Worm (Caenorhabditis elegans) whole organism, L4 larva: ENCODE measurements around the gene F56C9.6.

Experiments
- ZK337.2 ChIP-seq: fragments of 200-800 bp; sonication (Bioruptor generic); IDR thresholded peaks from 2 replicates; pipeline ENCODE4 v1.3.6; 2022; ENCODE audit warnings: missing genetic modification reagents, missing genetic modification characterization, missing compliant biosample characterization
- aha-1 ChIP-seq: fragments of 150-350 bp; peaks from one replicate; lab custom pipeline; 2014; ENCODE audit warnings: missing biosample characterization, missing genetic modification characterization
- ama-1 ChIP-seq: fragments of 150-350 bp; optimal IDR thresholded peaks from 2 replicates; lab custom pipeline; 2014; ENCODE audit warnings: inconsistent platforms, mixed read lengths
- arid-1 ChIP-seq: fragments of 200-800 bp; sonication (Bioruptor generic); conservative IDR thresholded peaks from 2 replicates; pipeline ENCODE4 v1.3.6; 2022; ENCODE audit warnings: missing genetic modification reagents, missing genetic modification characterization, missing compliant biosample characterization
- ceh-20 ChIP-seq: fragments of 200-800 bp; sonication (Bioruptor generic); IDR thresholded peaks from 2 replicates; pipeline ENCODE4 v1.3.6; 2022; ENCODE audit warnings: missing genetic modification reagents, missing genetic modification characterization, missing compliant biosample characterization
- ceh-28 ChIP-seq: fragments of 150-350 bp; optimal IDR thresholded peaks from 2 replicates; lab custom pipeline; 2014; ENCODE audit warnings: missing biosample characterization, missing genetic modification reagents, missing genetic modification characterization
- ceh-44 ChIP-seq: fragments of 200-800 bp; sonication (Bioruptor generic); IDR thresholded peaks from 2 replicates; pipeline ENCODE4 v1.3.6; 2022; ENCODE audit warnings: missing genetic modification reagents, missing genetic modification characterization, missing compliant biosample characterization
- ceh-82 ChIP-seq: sonication (generic microtip); optimal IDR thresholded peaks from 2 replicates; lab custom pipeline; 2017; ENCODE audit warnings: missing biosample characterization, missing genetic modification characterization
- ctbp-1 ChIP-seq: fragments of 200-800 bp; sonication (Bioruptor generic); IDR thresholded peaks from 2 replicates; pipeline ENCODE4 v1.3.6; 2022; ENCODE audit warnings: missing genetic modification reagents, missing genetic modification characterization, missing compliant biosample characterization
- daf-16 ChIP-seq, 3 experiments: sonication (generic microtip); optimal IDR thresholded peaks; 2 replicates each; lab custom pipeline; 2016 to 2017; ENCODE audit warnings: missing genetic modification characterization in 3 of 3, missing genetic modification reagents in 3 of 3, mild to moderate bottlenecking in 2 of 3, missing compliant biosample characterization in 2 of 3, missing biosample characterization in 1 of 3, moderate library complexity in 1 of 3
- daf-19 ChIP-seq: fragments of 200-800 bp; sonication (Bioruptor generic); conservative IDR thresholded peaks from 2 replicates; pipeline ENCODE4 v1.3.6; 2022; ENCODE audit warnings: missing genetic modification characterization, missing compliant biosample characterization
- dmd-6 ChIP-seq: fragments of 200-800 bp; sonication (Bioruptor generic); IDR thresholded peaks from 2 replicates; pipeline ENCODE4 v1.3.6; 2022; ENCODE audit warnings: missing genetic modification reagents, missing genetic modification characterization, missing compliant biosample characterization
- dmd-9 ChIP-seq: fragments of 200-800 bp; sonication (Bioruptor generic); IDR thresholded peaks from 2 replicates; pipeline ENCODE4 v1.3.6; 2022; ENCODE audit warnings: missing genetic modification reagents, missing genetic modification characterization, missing compliant biosample characterization
- hlh-11 ChIP-seq: fragments of 200-800 bp; sonication (Bioruptor generic); optimal IDR thresholded peaks from 2 replicates; lab custom pipeline; 2018; ENCODE audit warnings: mild to moderate bottlenecking, missing genetic modification characterization, missing compliant biosample characterization
- hlh-30 ChIP-seq: sonication (generic microtip); optimal IDR thresholded peaks from 2 replicates; lab custom pipeline; 2017; ENCODE audit warnings: antibody characterized with exemption, mild to moderate bottlenecking, missing genetic modification characterization, missing compliant biosample characterization; ENCODE audit not compliant: insufficient read depth
- lin-1 ChIP-seq: fragments of 200-800 bp; sonication (Bioruptor generic); IDR thresholded peaks from 2 replicates; pipeline ENCODE4 v1.3.6; 2022; ENCODE audit warnings: missing genetic modification reagents, missing genetic modification characterization, missing compliant biosample characterization
- lin-38 ChIP-seq: fragments of 200-800 bp; sonication (Bioruptor generic); IDR thresholded peaks from 2 replicates; pipeline ENCODE4 v1.3.6; 2022; ENCODE audit warnings: missing genetic modification reagents, missing genetic modification characterization, missing compliant biosample characterization
- lsy-2 ChIP-seq, 2 experiments: fragments of 150-350 bp in 1 of 2; sonication (generic microtip) in 1 of 2; optimal IDR thresholded peaks; 2 replicates each; lab custom pipeline; 2014 to 2017; ENCODE audit warnings: missing biosample characterization in 2 of 2, missing genetic modification characterization in 2 of 2
- mdl-1 ChIP-seq, 2 experiments: fragments of 150-350 bp in 1 of 2; sonication (generic microtip) in 1 of 2; optimal IDR thresholded peaks; 2 replicates each; lab custom pipeline; 2014 to 2017; ENCODE audit warnings: missing biosample characterization in 2 of 2, missing genetic modification characterization in 2 of 2
- mep-1 ChIP-seq: fragments of 150-350 bp; sonication (generic microtip); optimal IDR thresholded peaks from 3 replicates; lab custom pipeline; 2014; ENCODE audit warnings: missing biosample characterization, missing genetic modification characterization
- nhr-102 ChIP-seq: sonication (generic microtip); optimal IDR thresholded peaks from 2 replicates; lab custom pipeline; 2016; ENCODE audit warnings: mild to moderate bottlenecking, missing genetic modification characterization, moderate library complexity, missing compliant biosample characterization
- nhr-11 ChIP-seq: fragments of 150-350 bp; optimal IDR thresholded peaks from 2 replicates; lab custom pipeline; 2014; ENCODE audit warnings: missing biosample characterization, missing genetic modification characterization
- nhr-237 ChIP-seq: sonication (generic microtip); optimal IDR thresholded peaks from 2 replicates; lab custom pipeline; 2017; ENCODE audit warnings: missing biosample characterization, missing genetic modification characterization
- nhr-25 ChIP-seq: sonication (generic microtip); optimal IDR thresholded peaks from 2 replicates; lab custom pipeline; 2017; ENCODE audit warnings: missing genetic modification characterization, mild to moderate bottlenecking, missing compliant biosample characterization, antibody characterized with exemption, moderate library complexity, borderline replicate concordance; ENCODE audit not compliant: insufficient read depth
- nhr-28 ChIP-seq: fragments of 150-350 bp; optimal IDR thresholded peaks from 2 replicates; lab custom pipeline; 2014; ENCODE audit warnings: missing biosample characterization, missing genetic modification characterization
- nhr-48 ChIP-seq: sonication (generic microtip); optimal IDR thresholded peaks from 2 replicates; lab custom pipeline; 2016; ENCODE audit warnings: mild to moderate bottlenecking, missing genetic modification characterization, missing compliant biosample characterization
- nhr-6 ChIP-seq: fragments of 150-350 bp; optimal IDR thresholded peaks from 2 replicates; lab custom pipeline; 2014; ENCODE audit warnings: missing biosample characterization, missing genetic modification characterization
- nhr-76 ChIP-seq: fragments of 150-350 bp; optimal IDR thresholded peaks from 2 replicates; lab custom pipeline; 2014; ENCODE audit warnings: missing biosample characterization, missing genetic modification characterization
- pqm-1 ChIP-seq: sonication (generic microtip); optimal IDR thresholded peaks from 2 replicates; lab custom pipeline; 2017; ENCODE audit warnings: missing biosample characterization, missing genetic modification characterization
- rbr-2 ChIP-seq: sonication (generic microtip); optimal IDR thresholded peaks from 2 replicates; lab custom pipeline; 2016; ENCODE audit warnings: missing genotype, missing genetic modification characterization, missing compliant biosample characterization
- saeg-2 ChIP-seq: fragments of 200-800 bp; sonication (Bioruptor generic); IDR thresholded peaks from 2 replicates; pipeline ENCODE4 v1.3.6; 2022; ENCODE audit warnings: missing genetic modification reagents, missing genetic modification characterization, missing compliant biosample characterization
- set-16 ChIP-seq: fragments of 200-800 bp; sonication (Bioruptor generic); IDR thresholded peaks from 2 replicates; pipeline ENCODE4 v1.3.6; 2022; ENCODE audit warnings: missing genetic modification reagents, missing genetic modification characterization, missing compliant biosample characterization
- skn-1 ChIP-seq: fragments of 150-350 bp; optimal IDR thresholded peaks from 2 replicates; lab custom pipeline; 2014; ENCODE audit warnings: missing biosample characterization, missing genetic modification characterization
- snpc-1.2 ChIP-seq: fragments of 200-800 bp; sonication (Bioruptor generic); IDR thresholded peaks from 2 replicates; pipeline ENCODE4 v1.3.6; 2022; ENCODE audit warnings: missing genetic modification reagents, missing genetic modification characterization, missing compliant biosample characterization
- tag-97 ChIP-seq: fragments of 200-800 bp; sonication (Bioruptor generic); IDR thresholded peaks from 2 replicates; pipeline ENCODE4 v1.3.6; 2022; ENCODE audit warnings: missing genetic modification characterization, missing compliant biosample characterization
- tra-1 ChIP-seq: fragments of 200-800 bp; sonication (Bioruptor generic); IDR thresholded peaks from 2 replicates; pipeline ENCODE4 v1.3.6; 2022; ENCODE audit warnings: missing genetic modification reagents, missing genetic modification characterization, missing compliant biosample characterization
- unc-39 ChIP-seq: sonication (generic microtip); optimal IDR thresholded peaks from 2 replicates; lab custom pipeline; 2017; ENCODE audit warnings: missing biosample characterization, missing genetic modification characterization
- vab-7 ChIP-seq: fragments of 200-800 bp; sonication (Bioruptor generic); IDR thresholded peaks from 2 replicates; pipeline ENCODE4 v1.3.6; 2022; ENCODE audit warnings: missing genetic modification reagents, missing genetic modification characterization, missing compliant biosample characterization
- zfp-2 ChIP-seq: sonication (generic microtip); optimal IDR thresholded peaks from 2 replicates; lab custom pipeline; 2016; ENCODE audit warnings: mild to moderate bottlenecking, missing genetic modification characterization, missing compliant biosample characterization
- zip-11 ChIP-seq: fragments of 200-800 bp; sonication (Bioruptor generic); IDR thresholded peaks from 2 replicates; pipeline ENCODE4 v1.3.6; 2022; ENCODE audit warnings: missing genetic modification characterization, missing compliant biosample characterization
- zip-2 ChIP-seq: fragments of 150-350 bp; optimal IDR thresholded peaks from 2 replicates; lab custom pipeline; 2014; ENCODE audit warnings: missing biosample characterization, missing genetic modification characterization

Gene F56C9.6

DNA sequence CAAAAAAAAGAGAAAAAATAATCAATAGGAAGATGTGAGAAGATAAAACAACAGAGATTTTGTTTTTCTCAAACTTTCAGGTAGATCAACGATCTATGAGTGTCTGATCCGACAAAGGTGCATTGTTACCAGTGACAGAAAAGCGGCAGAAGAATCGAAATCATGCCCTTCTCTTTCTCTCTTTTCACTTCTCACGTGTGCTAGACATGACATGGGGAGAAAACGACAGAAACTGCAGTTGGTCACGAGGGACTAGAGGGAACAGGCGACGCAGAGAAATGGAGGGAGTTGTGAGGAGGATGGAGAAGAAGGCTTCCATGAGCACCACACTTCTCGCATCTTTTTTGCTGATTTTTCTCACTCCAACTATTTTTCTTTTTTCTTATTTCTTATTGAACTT is 24.6 kb upstream of the F56C9.6 start, which contains the start of gene F56C9.10 (continued):
- TF ChIP-seq vab-7 (no peak), lin-38 (GFP tag; lab: Robert Waterston, UW) (peak; percentile 58), nhr-102 (peak; percentile 72), tag-97 (no peak), arid-1 (GFP tag; lab: Robert Waterston, UW) (peak; percentile 64; the same call in 1 of the 2 replicates), nhr-28 (peak; percentile 90), nhr-237 (no peak), ctbp-1 (GFP tag; lab: Robert Waterston, UW) (no peak; the same call in none of the 2 replicates), daf-16 (GFP tag; optimal IDR thresholded peaks at IDR 0.05; lab: Kevin White, UChicago) (peak in 1 of 2 experiments; percentile 65), daf-16 (tag; optimal IDR thresholded peaks at IDR 0.05; lab: Kevin White, UChicago) (peak; percentile 38), skn-1 (tag; lab: Kevin White, UChicago) (no peak), nhr-11 (tag; lab: Kevin White, UChicago) (peak; percentile 89), dmd-6 (peak; percentile 89), unc-39 (tag; lab: Kevin White, UChicago) (no peak), lsy-2 (tag; optimal IDR thresholded peaks at IDR 0.05; lab: Kevin White, UChicago) (peak; percentile 77 to 89), nhr-25 (no peak), zip-2 (tag; lab: Kevin White, UChicago) (no peak), ceh-28 (no peak), daf-19 (GFP tag; lab: Robert Waterston, UW) (no peak), ceh-20 (peak; percentile 82), mdl-1 (tag; optimal IDR thresholded peaks at IDR 0.05; lab: Kevin White, UChicago) (peak; percentile 91 to 99), zfp-2 (tag; lab: Kevin White, UChicago) (no peak), ceh-44 (GFP tag; lab: Robert Waterston, UW) (no peak), rbr-2 (tag; lab: Kevin White, UChicago) (peak; percentile 69), aha-1 (tag; lab: Kevin White, UChicago) (peak; percentile 99), saeg-2 (GFP tag; lab: Robert Waterston, UW) (0 out of 2 replicates have a peak, but pooled peaks have one; percentile 38), zip-11 (GFP tag; lab: Robert Waterston, UW) (no peak), snpc-1.2 (GFP tag; lab: Robert Waterston, UW) (no peak), pqm-1 (peak; percentile 26), ceh-82 (tag; lab: Kevin White, UChicago) (no peak), ama-1 (lab: Kevin White, UChicago) (peak; percentile 40), nhr-48 (tag; lab: Kevin White, UChicago) (peak; percentile 77), dmd-9 (no peak), mep-1 (tag; lab: Kevin White, UChicago) (peak; percentile 95), nhr-76 (peak; percentile 9), lin-1 (GFP tag; lab: Robert Waterston, UW) (0 out of 2 replicates have a peak, but pooled peaks have one; percentile 36), ZK337.2 (GFP tag; lab: Robert Waterston, UW) (no peak), nhr-6 (tag; lab: Kevin White, UChicago) (peak; percentile 55)

DNA sequence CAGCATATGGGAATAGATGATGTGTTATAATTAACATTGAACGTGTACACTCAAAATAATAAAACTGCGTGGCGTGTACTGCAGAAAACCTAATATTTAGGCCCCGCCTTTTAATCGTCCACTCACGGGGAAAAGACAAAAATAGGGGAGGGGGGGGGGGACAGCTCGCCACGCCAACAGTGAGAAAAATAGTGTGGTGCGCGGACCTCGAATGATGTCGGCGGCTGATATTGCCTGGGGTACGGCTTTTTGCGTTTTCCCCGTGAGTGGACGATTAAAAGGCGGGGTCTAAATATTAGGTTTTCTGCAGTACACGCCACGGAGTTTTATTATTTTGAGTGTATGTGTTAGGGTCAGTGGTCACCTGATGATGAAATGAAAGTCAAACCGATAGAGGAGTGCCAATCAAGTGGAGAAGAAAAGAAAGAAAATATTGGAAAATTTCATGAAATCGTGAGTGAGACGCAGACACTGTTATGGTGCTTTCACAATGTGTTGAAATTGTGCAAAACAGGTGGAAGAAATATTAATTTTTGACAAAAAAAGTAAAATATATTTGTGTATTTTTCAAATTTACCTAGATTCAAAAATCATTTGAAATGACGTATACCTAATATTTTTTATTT is 23.4 kb upstream of the F56C9.6 start:
- TF ChIP-seq nhr-28 = peak; percentile 15
- TF ChIP-seq dmd-6 = peak; percentile 48
- 0 out of 2 replicates have a peak, but pooled peaks have one; percentile 37 for TF ChIP-seq tra-1 (GFP tag; lab: Robert Waterston, UW)
- TF ChIP-seq set-16 (GFP tag; lab: Robert Waterston, UW) = 0 out of 2 replicates have a peak, but pooled peaks have one; percentile 21
- TF ChIP-seq hlh-30 (tag; lab: Kevin White, UChicago) = peak; percentile 28
- peak; percentile 11 for TF ChIP-seq hlh-11
- 0 out of 2 replicates have a peak, but pooled peaks have one; percentile 34 for TF ChIP-seq ctbp-1 (GFP tag; lab: Robert Waterston, UW)
